Worm (Caenorhabditis elegans) whole organism, midembryonic: ENCODE measurements around the gene F54E2.2.

Experiments used
- T22C8.4 ChIP-seq: fragments of 200-800 bp; sonication (Bioruptor generic); IDR thresholded peaks from 2 replicates; pipeline ENCODE4 v1.3.6; 2022; ENCODE audit warnings: missing genetic modification characterization, missing compliant biosample characterization
- cog-1 ChIP-seq: sonication (generic microtip); optimal IDR thresholded peaks from 2 replicates; lab custom pipeline; 2016; ENCODE audit warnings: missing genetic modification characterization, missing compliant biosample characterization
- flt-1 ChIP-seq: fragments of 200-800 bp; sonication (Bioruptor generic); IDR thresholded peaks from 2 replicates; pipeline ENCODE4 v1.3.6; 2022; ENCODE audit warnings: missing genetic modification characterization, missing compliant biosample characterization
- klf-2 ChIP-seq: fragments of 200-800 bp; sonication (Bioruptor generic); conservative IDR thresholded peaks from 2 replicates; pipeline ENCODE4 v1.3.6; 2022; ENCODE audit warnings: missing genetic modification reagents, missing genetic modification characterization, missing compliant biosample characterization
- med-1 ChIP-seq: sonication (generic microtip); optimal IDR thresholded peaks from 2 replicates; lab custom pipeline; 2017; ENCODE audit warnings: missing genetic modification characterization, mild to moderate bottlenecking, missing compliant biosample characterization, antibody characterized with exemption, missing genetic modification reagents; ENCODE audit not compliant: insufficient read depth
- ref-1 ChIP-seq: fragments of 200-800 bp; sonication (Bioruptor generic); conservative IDR thresholded peaks from 2 replicates; pipeline ENCODE4 v1.3.6; 2022; ENCODE audit warnings: missing genetic modification reagents, missing genetic modification characterization, missing compliant biosample characterization
- tab-1 ChIP-seq: fragments of 200-800 bp; sonication (Bioruptor generic); IDR thresholded peaks from 2 replicates; pipeline ENCODE4 v1.3.6; 2022; ENCODE audit warnings: missing genetic modification characterization, missing compliant biosample characterization
- ztf-23 ChIP-seq: fragments of 200-800 bp; sonication (Bioruptor generic); IDR thresholded peaks from 2 replicates; pipeline ENCODE4 v1.3.6; 2022; ENCODE audit warnings: missing genetic modification reagents, missing genetic modification characterization, missing compliant biosample characterization
- ztf-29 ChIP-seq: fragments of 200-800 bp; sonication (Bioruptor generic); IDR thresholded peaks from 2 replicates; pipeline ENCODE4 v1.3.6; 2022; ENCODE audit warnings: missing genetic modification reagents, missing genetic modification characterization, missing compliant biosample characterization

F54E2.2 gene

DNA sequence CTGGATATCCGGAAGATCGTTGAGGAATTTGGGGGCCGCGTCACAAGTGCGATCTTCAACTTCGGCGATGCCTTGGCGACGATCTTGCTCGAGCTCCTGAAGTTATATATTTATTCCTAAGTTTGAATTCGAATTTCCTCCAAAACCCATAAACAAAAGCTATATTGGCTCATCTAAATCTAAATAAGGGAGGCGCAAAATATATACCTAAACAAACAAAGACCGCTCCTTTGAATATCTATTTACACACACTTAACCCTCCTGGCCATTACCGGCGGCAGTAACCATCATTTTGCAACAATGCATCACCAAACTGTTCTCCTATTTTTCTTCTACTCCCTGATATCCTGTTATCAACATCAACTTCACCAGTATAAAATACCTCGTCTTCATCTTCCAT lies at the start of gene F54E2.2:
Gene F54E2.2 (plus strand): TSS at position 301 of the 400 bp plus-strand sequence.
- TF ChIP-seq klf-2 (no peak), flt-1 (no peak), cog-1 (tag; lab: Kevin White, UChicago) (no peak), ztf-29 (GFP tag; lab: Robert Waterston, UW) (no peak), T22C8.4 (no peak), ref-1 (GFP tag; lab: Robert Waterston, UW) (no peak), med-1 (no peak), ztf-23 (GFP tag; lab: Robert Waterston, UW) (no peak), tab-1 (no peak)

DNA sequence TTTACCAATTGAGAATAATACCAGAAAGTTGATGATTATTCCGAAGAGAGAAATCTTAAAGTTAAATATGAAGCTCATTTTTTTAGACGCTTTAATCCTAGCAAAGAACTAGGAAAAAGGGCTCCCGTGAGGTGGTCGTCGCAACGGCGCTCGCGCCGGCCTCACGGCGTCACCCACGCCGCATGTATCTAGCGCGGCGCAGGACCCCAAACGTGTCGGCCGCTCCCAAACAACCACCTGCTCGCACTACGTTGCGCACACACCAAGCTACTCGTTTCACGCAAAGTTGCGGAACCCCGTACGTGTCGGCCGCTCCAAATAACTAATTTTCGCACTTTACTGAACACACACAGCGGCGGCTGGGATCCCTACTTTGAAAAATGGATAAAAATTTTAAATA lies 49.7 kb upstream of the F54E2.2 start:
- TF ChIP-seq T22C8.4 (no peak), med-1 (no peak), cog-1 (tag; lab: Kevin White, UChicago) (no peak), flt-1 (no peak), tab-1 (no peak), ref-1 (GFP tag; lab: Robert Waterston, UW) (no peak), ztf-23 (GFP tag; lab: Robert Waterston, UW) (no peak), klf-2 (no peak), ztf-29 (GFP tag; lab: Robert Waterston, UW) (no peak)

DNA sequence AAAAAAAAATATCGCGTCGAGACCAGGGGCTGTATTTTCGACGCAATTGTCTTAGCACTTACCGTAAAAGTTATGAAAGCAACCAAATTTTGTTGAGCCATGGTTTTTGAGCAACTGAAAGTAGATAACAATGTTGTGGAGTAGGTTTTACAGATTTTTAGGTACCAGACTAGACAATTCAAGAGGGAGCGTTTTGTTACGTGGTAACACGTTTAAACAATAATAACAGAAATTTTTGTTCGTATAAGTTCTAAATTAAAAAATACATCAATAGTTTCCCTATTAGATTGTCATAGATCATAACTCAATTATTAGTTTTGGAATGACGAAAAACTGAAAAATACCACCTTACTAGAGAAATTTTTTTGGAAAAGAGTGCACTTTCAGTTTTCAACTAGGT lies 46.1 kb upstream of the F54E2.2 start, which contains the start of gene srx-24:
Gene srx-24 (minus strand): TSS at position 101 of the 400 bp plus-strand sequence.
- no peak for TF ChIP-seq ref-1 (GFP tag; lab: Robert Waterston, UW)
- no peak for TF ChIP-seq ztf-29 (GFP tag; lab: Robert Waterston, UW)
- no peak for TF ChIP-seq klf-2
- TF ChIP-seq flt-1: no peak
- no peak for TF ChIP-seq ztf-23 (GFP tag; lab: Robert Waterston, UW)
- TF ChIP-seq T22C8.4: no peak
- TF ChIP-seq med-1: no peak
- no peak for TF ChIP-seq tab-1
- no peak for TF ChIP-seq cog-1 (tag; lab: Kevin White, UChicago)

DNA sequence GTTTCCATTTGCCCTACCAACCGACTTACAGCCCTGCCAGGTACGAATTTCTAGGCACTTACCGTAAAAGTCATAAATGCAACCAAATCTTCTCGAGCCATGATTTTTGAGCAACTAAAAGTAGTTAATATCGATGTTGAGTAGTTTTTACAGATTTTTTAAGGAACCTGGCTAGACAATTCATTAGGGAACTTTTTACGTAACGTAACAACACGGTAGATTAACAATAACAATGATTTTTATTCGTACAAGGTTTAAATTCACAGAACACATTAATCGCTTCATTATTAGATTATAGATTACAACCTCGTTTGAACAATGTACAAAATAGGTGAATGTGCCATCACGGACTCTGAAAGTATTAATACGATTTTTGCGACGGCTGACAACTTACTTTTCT lies 43.1 kb upstream of the F54E2.2 start, which contains the start of gene srx-26:
Gene srx-26 (minus strand): TSS at position 101 of the 400 bp plus-strand sequence.
- TF ChIP-seq ref-1 (GFP tag; lab: Robert Waterston, UW) (no peak), med-1 (no peak), cog-1 (tag; lab: Kevin White, UChicago) (no peak), tab-1 (no peak), T22C8.4 (no peak), ztf-29 (GFP tag; lab: Robert Waterston, UW) (no peak), flt-1 (no peak), ztf-23 (GFP tag; lab: Robert Waterston, UW) (no peak), klf-2 (no peak)

DNA sequence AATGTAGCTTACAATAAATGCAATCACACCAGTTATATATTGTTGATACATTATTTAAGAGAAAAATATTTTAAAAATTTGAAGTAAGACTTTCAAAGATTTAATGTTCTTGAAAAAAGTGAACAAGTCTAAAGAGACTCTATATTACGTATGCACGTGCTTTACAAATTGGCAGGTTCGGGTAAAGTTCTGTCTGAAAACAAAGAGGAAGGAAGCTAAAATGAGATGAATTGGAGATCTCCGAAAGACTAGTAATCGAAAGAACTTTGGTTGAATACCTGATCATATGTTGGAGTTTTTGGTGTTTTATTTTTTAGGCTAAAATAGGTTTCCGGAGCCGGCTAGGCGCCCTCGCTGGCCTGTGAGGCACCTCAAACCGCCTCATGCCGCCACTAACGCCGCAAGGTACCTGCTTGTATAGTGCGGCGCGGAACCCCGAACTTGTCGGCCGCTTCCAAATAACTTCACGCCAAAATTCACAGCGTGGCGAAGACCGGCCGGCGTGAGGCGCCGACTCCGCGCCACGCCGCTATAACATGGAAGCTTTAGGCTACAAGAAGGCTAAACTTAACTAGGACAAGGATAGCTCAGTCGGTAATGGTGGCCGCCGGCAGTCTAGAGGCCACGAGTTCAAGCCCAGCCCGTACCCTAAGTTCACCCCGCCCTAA lies 38.7 kb upstream of the F54E2.2 start, which contains the start of gene srx-28:
Gene srx-28 (minus strand): TSS at position 51 of the 668 bp plus-strand sequence.
- TF ChIP-seq flt-1 (no peak), med-1 (no peak), klf-2 (no peak), cog-1 (tag; lab: Kevin White, UChicago) (no peak), ztf-29 (GFP tag; lab: Robert Waterston, UW) (no peak), ztf-23 (GFP tag; lab: Robert Waterston, UW) (no peak), T22C8.4 (no peak), tab-1 (no peak), ref-1 (GFP tag; lab: Robert Waterston, UW) (no peak)

DNA sequence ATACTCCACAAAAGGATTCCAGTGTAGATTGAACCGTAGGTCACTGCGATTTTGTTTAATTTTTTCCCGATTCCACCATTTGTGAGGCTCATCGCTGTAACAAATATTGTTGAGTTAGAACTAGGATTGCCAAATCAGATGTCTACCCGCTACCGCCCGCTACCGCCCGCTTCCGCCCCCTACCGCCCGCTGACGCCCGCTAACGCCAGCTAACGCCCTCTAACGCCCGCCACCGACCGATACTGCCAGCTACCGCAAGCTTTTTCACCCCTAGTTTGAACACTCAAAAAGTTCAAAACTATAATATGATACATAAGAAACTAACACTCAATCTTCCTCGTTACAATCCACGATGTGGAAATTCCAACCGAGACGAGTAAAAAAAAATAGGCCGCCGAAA lies 37.7 kb upstream of the F54E2.2 start:
- no peak for TF ChIP-seq ztf-29 (GFP tag; lab: Robert Waterston, UW)
- 0 out of 2 replicates have a peak, but pooled peaks have one; percentile 11 for TF ChIP-seq klf-2
- 0 out of 2 replicates have a peak, but pooled peaks have one; percentile 39 for TF ChIP-seq tab-1
- TF ChIP-seq flt-1: no peak

DNA sequence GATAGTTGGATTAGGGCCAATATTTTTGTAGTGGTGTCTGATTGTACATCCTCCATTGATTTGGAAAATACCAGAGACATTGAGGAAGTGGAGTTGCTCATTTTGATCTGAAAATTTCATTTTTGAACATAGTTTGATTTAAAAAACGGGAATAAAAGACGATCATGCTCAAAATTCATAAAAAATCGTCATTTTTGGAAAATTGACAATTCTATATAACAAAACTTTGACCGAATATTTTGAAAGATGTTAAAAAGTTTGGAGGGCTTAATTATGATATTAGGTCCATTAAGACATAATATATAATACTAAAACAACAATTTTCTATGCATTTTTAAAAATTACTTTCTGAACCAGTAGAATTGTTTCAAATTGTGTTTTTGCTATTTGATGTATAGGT lies 36.6 kb upstream of the F54E2.2 start, which contains the start of gene srg-58:
Gene srg-58 (minus strand): TSS at position 101 of the 400 bp plus-strand sequence.
- TF ChIP-seq ref-1 (GFP tag; lab: Robert Waterston, UW) (no peak), med-1 (no peak), ztf-29 (GFP tag; lab: Robert Waterston, UW) (no peak), ztf-23 (GFP tag; lab: Robert Waterston, UW) (no peak), flt-1 (no peak), tab-1 (no peak), klf-2 (no peak), T22C8.4 (no peak), cog-1 (tag; lab: Kevin White, UChicago) (no peak)

DNA sequence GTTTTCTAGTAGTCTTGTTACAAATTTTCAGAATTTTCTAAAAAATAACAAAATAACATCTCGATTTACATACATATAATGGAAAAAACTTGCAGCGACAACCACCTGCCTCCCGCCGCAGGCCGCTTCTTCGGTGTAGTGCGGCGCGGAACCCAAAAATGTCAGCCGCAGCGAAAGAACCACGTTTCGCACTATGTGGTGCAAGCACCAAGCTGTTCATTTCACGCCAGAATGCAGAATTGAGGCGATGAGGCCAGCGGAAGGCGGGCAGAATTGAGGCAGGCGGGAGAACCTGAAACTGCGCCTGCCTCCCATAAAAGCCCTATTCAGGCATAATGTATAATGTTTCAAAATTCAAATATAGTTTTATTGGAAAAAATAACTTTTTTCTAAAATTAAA lies 34.6 kb upstream of the F54E2.2 start:
- TF ChIP-seq tab-1: no peak
- no peak for TF ChIP-seq ref-1 (GFP tag; lab: Robert Waterston, UW)
- no peak for TF ChIP-seq cog-1 (tag; lab: Kevin White, UChicago)
- TF ChIP-seq med-1: no peak
- no peak for TF ChIP-seq ztf-29 (GFP tag; lab: Robert Waterston, UW)
- no peak for TF ChIP-seq klf-2
- no peak for TF ChIP-seq ztf-23 (GFP tag; lab: Robert Waterston, UW)
- TF ChIP-seq flt-1: no peak
- TF ChIP-seq T22C8.4: no peak

DNA sequence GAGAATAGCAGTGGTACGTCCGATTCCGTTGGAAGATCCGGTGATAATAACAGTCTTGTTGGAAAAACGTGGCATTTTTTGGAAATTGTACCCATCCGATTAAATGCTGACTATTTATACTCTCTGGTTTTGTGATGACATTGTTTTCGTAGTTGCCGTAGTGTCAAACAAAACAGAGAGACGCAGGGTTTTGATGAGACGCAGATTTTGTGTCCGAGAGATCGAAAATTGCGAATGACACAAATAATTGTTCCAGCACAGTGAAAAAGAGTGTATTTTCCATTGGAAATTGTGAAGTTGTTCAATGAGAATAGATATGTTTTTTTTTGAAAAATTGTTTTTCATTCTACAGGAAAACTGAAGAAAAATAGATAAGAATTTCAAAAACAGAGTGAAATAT lies 33.0 kb upstream of the F54E2.2 start, which contains the start of gene R05D8.7:
Gene R05D8.7 (minus strand): TSS at position 104 of the 400 bp plus-strand sequence.
- TF ChIP-seq ztf-29 (GFP tag; lab: Robert Waterston, UW): no peak
- no peak for TF ChIP-seq klf-2
- no peak for TF ChIP-seq cog-1 (tag; lab: Kevin White, UChicago)
- TF ChIP-seq tab-1: no peak
- no peak for TF ChIP-seq flt-1
- no peak for TF ChIP-seq ztf-23 (GFP tag; lab: Robert Waterston, UW)
- TF ChIP-seq T22C8.4: no peak
- TF ChIP-seq ref-1 (GFP tag; lab: Robert Waterston, UW): no peak
- TF ChIP-seq med-1: no peak

DNA sequence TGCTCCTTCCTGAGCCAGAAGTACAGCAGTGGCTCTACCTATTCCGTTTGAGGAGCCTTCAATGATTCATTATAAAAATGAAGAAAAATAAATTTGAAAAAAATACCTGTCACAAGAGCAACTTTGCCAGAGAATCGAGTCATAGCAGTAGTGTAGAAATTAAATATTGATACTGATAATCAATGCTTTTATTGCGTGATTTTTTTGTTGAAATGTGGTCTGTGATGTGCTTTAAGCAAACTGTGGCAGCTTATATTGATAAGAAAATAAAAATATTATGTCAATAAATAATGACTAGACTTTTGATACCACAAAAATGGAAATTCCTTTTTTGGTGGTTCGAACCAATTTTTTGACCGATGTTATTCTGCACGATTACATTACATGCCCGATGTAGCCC lies 31.0 kb upstream of the F54E2.2 start, which contains the start of gene dhs-14:
Gene dhs-14 (minus strand): TSS at position 149 of the 400 bp plus-strand sequence.
- TF ChIP-seq T22C8.4 (no peak), cog-1 (tag; lab: Kevin White, UChicago) (no peak), ztf-29 (GFP tag; lab: Robert Waterston, UW) (no peak), tab-1 (no peak), ref-1 (GFP tag; lab: Robert Waterston, UW) (no peak), klf-2 (no peak), ztf-23 (GFP tag; lab: Robert Waterston, UW) (no peak)
